Worm (Caenorhabditis elegans) whole organism, L2 larva: ENCODE measurements around the gene hrpf-2.

ENCODE experiments used
- C34F6.9 ChIP-seq: fragments of 150-350 bp; optimal IDR thresholded peaks from 2 replicates; lab custom pipeline; 2014; ENCODE audit warnings: missing biosample characterization, missing genetic modification characterization
- R02D3.7 ChIP-seq: fragments of 150-350 bp; optimal IDR thresholded peaks from 2 replicates; lab custom pipeline; 2014; ENCODE audit warnings: missing biosample characterization, missing genetic modification characterization
- ZK546.5 ChIP-seq: sonication (generic microtip); optimal IDR thresholded peaks from 2 replicates; lab custom pipeline; 2017; ENCODE audit warnings: missing biosample characterization, missing genetic modification characterization
- alr-1 ChIP-seq: fragments of 150-350 bp; optimal IDR thresholded peaks from 2 replicates; lab custom pipeline; 2014; ENCODE audit warnings: missing biosample characterization, missing genetic modification characterization
- aly-2 ChIP-seq: fragments of 150-350 bp; optimal IDR thresholded peaks from 2 replicates; lab custom pipeline; 2014; ENCODE audit warnings: missing biosample characterization, missing genetic modification characterization
- ama-1 ChIP-seq: fragments of 150-350 bp; optimal IDR thresholded peaks from 2 replicates; lab custom pipeline; 2018; ENCODE audit warnings: inconsistent platforms
- blmp-1 ChIP-seq: sonication (generic microtip); optimal IDR thresholded peaks from 2 replicates; lab custom pipeline; 2017; ENCODE audit warnings: missing genetic modification characterization, mild to moderate bottlenecking, missing compliant biosample characterization, antibody characterized with exemption, moderate library complexity; ENCODE audit not compliant: insufficient read depth
- ceh-16 ChIP-seq: fragments of 150-350 bp; optimal IDR thresholded peaks from 2 replicates; lab custom pipeline; 2014; ENCODE audit warnings: missing biosample characterization, missing genetic modification characterization
- ceh-82 ChIP-seq: fragments of 150-350 bp; optimal IDR thresholded peaks from 2 replicates; lab custom pipeline; 2014; ENCODE audit warnings: missing biosample characterization, missing genetic modification characterization
- dmd-4 ChIP-seq: sonication (generic microtip); optimal IDR thresholded peaks from 2 replicates; lab custom pipeline; 2017; ENCODE audit warnings: missing biosample characterization, missing genetic modification characterization
- egl-27 ChIP-seq: sonication (generic microtip); optimal IDR thresholded peaks from 3 replicates; lab custom pipeline; 2017; ENCODE audit warnings: missing biosample characterization, missing genetic modification reagents, missing genetic modification characterization
- elt-1 ChIP-seq: fragments of 150-350 bp; optimal IDR thresholded peaks from 2 replicates; lab custom pipeline; 2014; ENCODE audit warnings: missing biosample characterization, missing genetic modification characterization
- elt-3 ChIP-seq: sonication (generic microtip); optimal IDR thresholded peaks from 2 replicates; lab custom pipeline; 2017; ENCODE audit warnings: missing biosample characterization, missing genetic modification characterization
- fos-1 ChIP-seq: fragments of 150-350 bp; optimal IDR thresholded peaks from 2 replicates; lab custom pipeline; 2014; ENCODE audit warnings: missing biosample characterization, missing genetic modification characterization
- gmeb-1 ChIP-seq: fragments of 150-350 bp; optimal IDR thresholded peaks from 2 replicates; lab custom pipeline; 2014; ENCODE audit warnings: missing biosample characterization, missing genetic modification characterization
- lin-11 ChIP-seq: fragments of 150-350 bp; sonication (generic microtip); optimal IDR thresholded peaks from 2 replicates; lab custom pipeline; 2014; ENCODE audit warnings: missing biosample characterization, missing genetic modification characterization, inconsistent platforms, mixed read lengths
- lin-13 ChIP-seq: fragments of 150-350 bp; optimal IDR thresholded peaks from 2 replicates; lab custom pipeline; 2014; ENCODE audit warnings: missing biosample characterization, missing genetic modification reagents, missing genetic modification characterization
- lin-39 ChIP-seq: fragments of 150-350 bp; optimal IDR thresholded peaks from 2 replicates; lab custom pipeline; 2014; ENCODE audit warnings: missing biosample characterization, missing genetic modification reagents, missing genetic modification characterization
- lsy-2 ChIP-seq, 2 experiments: fragments of 150-350 bp in 1 of 2; sonication (generic microtip) in 1 of 2; optimal IDR thresholded peaks; 2 replicates each; lab custom pipeline; 2014 to 2017; ENCODE audit warnings: missing biosample characterization in 2 of 2, missing genetic modification characterization in 2 of 2
- mab-5 ChIP-seq: fragments of 150-350 bp; optimal IDR thresholded peaks from 2 replicates; lab custom pipeline; 2014; ENCODE audit warnings: missing biosample characterization, missing genetic modification characterization
- nhr-11 ChIP-seq: fragments of 150-350 bp; optimal IDR thresholded peaks from 2 replicates; lab custom pipeline; 2014; ENCODE audit warnings: missing biosample characterization, missing genetic modification characterization
- nhr-12 ChIP-seq: fragments of 150-350 bp; optimal IDR thresholded peaks from 2 replicates; lab custom pipeline; 2014; ENCODE audit warnings: missing biosample characterization, missing genetic modification characterization
- nhr-129 ChIP-seq: fragments of 150-350 bp; optimal IDR thresholded peaks from 2 replicates; lab custom pipeline; 2014; ENCODE audit warnings: missing biosample characterization, missing genetic modification characterization
- nhr-21 ChIP-seq: fragments of 150-350 bp; optimal IDR thresholded peaks from 2 replicates; lab custom pipeline; 2014; ENCODE audit warnings: missing biosample characterization, missing genetic modification characterization
- nhr-23 ChIP-seq: fragments of 150-350 bp; optimal IDR thresholded peaks from 2 replicates; lab custom pipeline; 2014; ENCODE audit warnings: missing biosample characterization, missing genetic modification reagents, missing genetic modification characterization
- nhr-237 ChIP-seq: fragments of 150-350 bp; optimal IDR thresholded peaks from 2 replicates; lab custom pipeline; 2014; ENCODE audit warnings: missing biosample characterization, missing genetic modification characterization
- nhr-25 ChIP-seq: fragments of 150-350 bp; sonication (generic microtip); optimal IDR thresholded peaks from 3 replicates; lab custom pipeline; 2014; ENCODE audit warnings: missing biosample characterization, missing genetic modification characterization
- nhr-6 ChIP-seq: fragments of 150-350 bp; optimal IDR thresholded peaks from 2 replicates; lab custom pipeline; 2014; ENCODE audit warnings: missing biosample characterization, missing genetic modification characterization
- nhr-77 ChIP-seq: fragments of 150-350 bp; optimal IDR thresholded peaks from 2 replicates; lab custom pipeline; 2014; ENCODE audit warnings: missing biosample characterization, missing genetic modification characterization
- peb-1 ChIP-seq: fragments of 150-350 bp; optimal IDR thresholded peaks from 2 replicates; lab custom pipeline; 2014; ENCODE audit warnings: missing biosample characterization, missing genetic modification characterization
- sem-4 ChIP-seq: fragments of 150-350 bp; optimal IDR thresholded peaks from 2 replicates; lab custom pipeline; 2014; ENCODE audit warnings: missing biosample characterization, missing genetic modification reagents, missing genetic modification characterization
- skn-1 ChIP-seq: sonication (generic microtip); optimal IDR thresholded peaks from 2 replicates; lab custom pipeline; 2017; ENCODE audit warnings: missing biosample characterization, missing genetic modification characterization
- sma-9 ChIP-seq, 2 experiments: fragments of 150-350 bp in 1 of 2; sonication (generic microtip) in 1 of 2; optimal IDR thresholded peaks; 2 replicates each; lab custom pipeline; 2014 to 2016; ENCODE audit warnings: missing genetic modification characterization in 2 of 2, mild to moderate bottlenecking in 1 of 2, missing biosample characterization in 1 of 2, missing compliant biosample characterization in 1 of 2, missing genetic modification reagents in 1 of 2, moderate library complexity in 1 of 2
- snpc-4 ChIP-seq: fragments of 150-350 bp; optimal IDR thresholded peaks from 2 replicates; lab custom pipeline; 2014; ENCODE audit warnings: missing biosample characterization, missing genetic modification characterization
- unc-39 ChIP-seq: fragments of 150-350 bp; optimal IDR thresholded peaks from 2 replicates; lab custom pipeline; 2014; ENCODE audit warnings: missing biosample characterization, missing genetic modification characterization
- unc-55 ChIP-seq: fragments of 150-350 bp; sonication (generic microtip); optimal IDR thresholded peaks from 3 replicates; lab custom pipeline; 2014; ENCODE audit warnings: missing biosample characterization, missing genetic modification reagents, missing genetic modification characterization
- unc-62 ChIP-seq: fragments of 150-350 bp; optimal IDR thresholded peaks from 2 replicates; lab custom pipeline; 2014; ENCODE audit warnings: missing biosample characterization, missing genetic modification reagents, missing genetic modification characterization
- ztf-1 ChIP-seq: fragments of 200-800 bp; sonication (Bioruptor generic); conservative IDR thresholded peaks from 2 replicates; pipeline ENCODE4 v1.3.6; 2022; ENCODE audit warnings: missing genetic modification characterization, missing compliant biosample characterization
- ztf-4 ChIP-seq: fragments of 150-350 bp; optimal IDR thresholded peaks from 2 replicates; lab custom pipeline; 2014; ENCODE audit warnings: missing biosample characterization, missing genetic modification characterization

The hrpf-2 gene

DNA sequence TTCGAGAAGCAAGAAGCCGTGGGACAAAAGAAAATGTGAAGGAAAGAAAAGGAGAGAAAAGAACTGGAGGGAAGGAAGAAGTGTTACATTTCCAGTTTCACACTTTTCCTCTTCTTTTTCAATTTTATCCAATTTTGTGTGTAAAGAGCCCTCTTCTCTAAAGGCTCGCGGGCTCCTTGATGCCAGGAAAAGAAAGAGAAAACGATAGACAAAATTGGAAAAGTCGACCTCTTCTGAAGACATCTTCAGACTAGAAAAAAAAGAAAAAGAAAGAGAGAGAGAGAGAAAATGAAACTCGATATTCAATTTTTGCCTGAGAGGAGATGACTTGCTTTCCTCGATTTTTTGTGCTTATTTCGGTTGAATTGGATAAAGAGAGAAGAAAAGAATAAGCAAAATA, 8.7 kb upstream of the hrpf-2 start:
- TF ChIP-seq ZK546.5 (tag; lab: Kevin White, UChicago) (no peak), snpc-4 (tag; lab: Kevin White, UChicago) (no peak), sem-4 (tag; lab: Kevin White, UChicago) (no peak), sma-9 (GFP tag; optimal IDR thresholded peaks at IDR 0.05; lab: Kevin White, UChicago) (no peak), sma-9 (tag; optimal IDR thresholded peaks at IDR 0.05; lab: Kevin White, UChicago) (no peak), alr-1 (no peak), lin-39 (tag; lab: Kevin White, UChicago) (no peak), dmd-4 (tag; lab: Kevin White, UChicago) (no peak), skn-1 (tag; lab: Kevin White, UChicago) (no peak), R02D3.7 (tag; lab: Kevin White, UChicago) (no peak), C34F6.9 (tag; lab: Kevin White, UChicago) (no peak), ztf-1 (GFP tag; lab: Robert Waterston, UW) (no peak), nhr-21 (no peak), unc-62 (no peak), ztf-4 (tag; lab: Kevin White, UChicago) (no peak), nhr-77 (tag; lab: Kevin White, UChicago) (no peak)

- TF ChIP-seq ama-1 (lab: Kevin White, UChicago): no peak
- no peak for TF ChIP-seq nhr-129 (tag; lab: Kevin White, UChicago)
- TF ChIP-seq nhr-77 (tag; lab: Kevin White, UChicago): no peak
- TF ChIP-seq egl-27 (tag; lab: Kevin White, UChicago): no peak
- TF ChIP-seq fos-1 (tag; lab: Kevin White, UChicago): no peak
- no peak for TF ChIP-seq R02D3.7 (tag; lab: Kevin White, UChicago)
- no peak for TF ChIP-seq peb-1 (tag; lab: Kevin White, UChicago)
- TF ChIP-seq unc-39: no peak
- TF ChIP-seq alr-1: no peak
- no peak for TF ChIP-seq ceh-82 (tag; lab: Kevin White, UChicago)
Observed at ce11 chrIV:6383970-6384369, 7.6 kb upstream of the hrpf-2 start, which contains the start of gene shl-1. Gene shl-1 (minus strand): TSS chrIV:6384070.

- TF ChIP-seq gmeb-1 (tag; lab: Kevin White, UChicago) (no peak), mab-5 (no peak), unc-55 (no peak), nhr-11 (tag; lab: Kevin White, UChicago) (no peak), nhr-25 (tag; lab: Kevin White, UChicago) (no peak), dmd-4 (tag; lab: Kevin White, UChicago) (no peak), unc-62 (no peak), lin-11 (tag; lab: Kevin White, UChicago) (no peak), fos-1 (tag; lab: Kevin White, UChicago) (no peak), sem-4 (tag; lab: Kevin White, UChicago) (no peak), nhr-12 (tag; lab: Kevin White, UChicago) (no peak), ceh-82 (tag; lab: Kevin White, UChicago) (no peak), ztf-4 (tag; lab: Kevin White, UChicago) (no peak), nhr-237 (tag; lab: Kevin White, UChicago) (no peak), unc-39 (no peak), R02D3.7 (tag; lab: Kevin White, UChicago) (no peak), egl-27 (tag; lab: Kevin White, UChicago) (no peak), elt-1 (tag; lab: Kevin White, UChicago) (no peak), lin-39 (tag; lab: Kevin White, UChicago) (no peak), lsy-2 (tag; optimal IDR thresholded peaks at IDR 0.05; lab: Kevin White, UChicago) (no peak)
Observed at ce11 chrIV:6378398-6378797, 2.1 kb upstream of the hrpf-2 start.

- no peak for TF ChIP-seq blmp-1 (tag; lab: Kevin White, UChicago)
- 0 out of 2 replicates have a peak, but pooled peaks have one; percentile 87 for TF ChIP-seq ztf-1 (GFP tag; lab: Robert Waterston, UW)
- TF ChIP-seq unc-55: no peak
Observed at ce11 chrIV:6377335-6378069, 1.2 kb upstream of the hrpf-2 start.

- TF ChIP-seq ceh-16 (tag; lab: Kevin White, UChicago): no peak
- TF ChIP-seq unc-62: no peak
- no peak for TF ChIP-seq lin-13 (GFP tag; lab: Kevin White, UChicago)
- TF ChIP-seq snpc-4 (tag; lab: Kevin White, UChicago): no peak
- no peak for TF ChIP-seq elt-3 (tag; lab: Kevin White, UChicago)
- no peak for TF ChIP-seq nhr-21
- TF ChIP-seq ztf-1 (GFP tag; lab: Robert Waterston, UW): no peak
- TF ChIP-seq sma-9 (GFP tag; optimal IDR thresholded peaks at IDR 0.05; lab: Kevin White, UChicago): no peak
- TF ChIP-seq sma-9 (tag; optimal IDR thresholded peaks at IDR 0.05; lab: Kevin White, UChicago): no peak
- TF ChIP-seq elt-1 (tag; lab: Kevin White, UChicago): no peak
- no peak for TF ChIP-seq blmp-1 (tag; lab: Kevin White, UChicago)
- TF ChIP-seq ztf-4 (tag; lab: Kevin White, UChicago): no peak
- no peak for TF ChIP-seq nhr-77 (tag; lab: Kevin White, UChicago)
- no peak for TF ChIP-seq nhr-6 (tag; lab: Kevin White, UChicago)
- no peak for TF ChIP-seq dmd-4 (tag; lab: Kevin White, UChicago)
- no peak for TF ChIP-seq nhr-129 (tag; lab: Kevin White, UChicago)
- TF ChIP-seq ceh-82 (tag; lab: Kevin White, UChicago): no peak
- no peak for TF ChIP-seq aly-2 (tag; lab: Kevin White, UChicago)
- TF ChIP-seq nhr-23 (tag; lab: Kevin White, UChicago): no peak
- TF ChIP-seq sem-4 (tag; lab: Kevin White, UChicago): no peak
Observed at ce11 chrIV:6373721-6374120, 2.6 kb downstream of the hrpf-2 start.
